Worm (Caenorhabditis elegans) whole organism, late embryonic: ENCODE data around the gene gcy-7.

ENCODE experiments used
- C08G9.2 ChIP-seq: sonication (generic microtip); optimal IDR thresholded peaks from 2 replicates; lab custom pipeline; 2016; ENCODE audit warnings: mild to moderate bottlenecking, missing genetic modification characterization, moderate library complexity, missing compliant biosample characterization
- ceh-14 ChIP-seq: sonication (generic microtip); optimal IDR thresholded peaks from 2 replicates; lab custom pipeline; 2016; ENCODE audit warnings: missing genotype, missing genetic modification characterization, missing compliant biosample characterization
- ceh-19 ChIP-seq: fragments of 200-800 bp; sonication (Bioruptor generic); optimal IDR thresholded peaks from 2 replicates; lab custom pipeline; 2018; ENCODE audit warnings: mild to moderate bottlenecking, missing genetic modification characterization, missing compliant biosample characterization
- ceh-9 ChIP-seq: sonication (generic microtip); optimal IDR thresholded peaks from 2 replicates; lab custom pipeline; 2016; ENCODE audit warnings: mild to moderate bottlenecking, missing genetic modification characterization, inconsistent platforms, missing compliant biosample characterization
- fax-1 ChIP-seq: sonication (generic microtip); optimal IDR thresholded peaks from 2 replicates; lab custom pipeline; 2016; ENCODE audit warnings: missing genotype, missing genetic modification characterization, missing compliant biosample characterization
- gmeb-2 ChIP-seq: sonication (generic microtip); optimal IDR thresholded peaks from 2 replicates; lab custom pipeline; 2016; ENCODE audit warnings: missing genetic modification characterization, inconsistent platforms, missing compliant biosample characterization
- nhr-11 ChIP-seq: fragments of 150-350 bp; optimal IDR thresholded peaks from 2 replicates; lab custom pipeline; 2014; ENCODE audit warnings: missing biosample characterization, missing genetic modification characterization
- pha-4 ChIP-seq: fragments of 150-350 bp; optimal IDR thresholded peaks from 2 replicates; lab custom pipeline; 2018; ENCODE audit warnings: missing biosample characterization, missing genetic modification reagents, missing genetic modification characterization
- sdc-2 ChIP-seq: sonication (generic microtip); optimal IDR thresholded peaks from 2 replicates; lab custom pipeline; 2016; ENCODE audit warnings: missing genotype, missing genetic modification characterization, missing compliant biosample characterization
- sox-4 ChIP-seq: sonication (generic microtip); optimal IDR thresholded peaks from 2 replicates; lab custom pipeline; 2017; ENCODE audit warnings: mild to moderate bottlenecking, missing genetic modification characterization, inconsistent platforms, missing compliant biosample characterization
- syd-9 ChIP-seq: sonication (generic microtip); optimal IDR thresholded peaks from 2 replicates; lab custom pipeline; 2016; ENCODE audit warnings: mild to moderate bottlenecking, missing genetic modification characterization, moderate library complexity, missing compliant biosample characterization
- unc-55 ChIP-seq: sonication (generic microtip); optimal IDR thresholded peaks from 2 replicates; lab custom pipeline; 2017; ENCODE audit warnings: missing biosample characterization, missing genetic modification reagents, missing genetic modification characterization

DNA sequence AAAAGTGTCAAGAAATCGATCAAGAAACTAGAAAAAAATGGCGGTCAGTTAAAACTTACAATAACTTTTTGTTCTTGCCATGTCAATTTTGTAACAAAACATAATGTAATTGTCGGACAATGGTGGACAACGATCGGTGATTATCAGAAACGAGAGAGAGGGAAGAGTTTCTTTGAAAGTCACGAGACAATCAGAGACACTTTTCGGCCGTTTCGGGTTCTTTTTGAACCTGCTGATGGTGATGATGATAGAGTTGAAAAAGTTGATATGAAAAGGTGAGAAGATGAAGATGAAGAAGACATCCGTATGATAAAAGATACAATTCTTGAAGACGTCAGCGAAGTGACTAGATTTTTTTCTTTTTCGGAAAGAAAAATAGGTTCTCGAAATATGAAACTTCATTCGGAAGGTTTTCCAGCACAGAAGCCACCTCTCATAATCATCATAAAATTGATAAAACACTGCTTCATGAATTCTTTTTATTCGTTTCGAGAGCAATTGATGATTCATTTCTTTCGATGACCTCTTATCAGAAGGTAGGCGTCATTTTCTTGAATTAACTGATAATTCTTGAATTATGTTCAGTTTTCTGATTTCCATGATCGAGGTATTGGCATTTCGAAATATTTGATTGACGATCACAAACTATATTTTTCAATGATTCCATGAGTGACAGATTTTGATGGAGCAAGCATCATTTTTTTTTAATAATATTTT lies 39.7 kb downstream of the gcy-7 start:
- TF ChIP-seq unc-55 (GFP tag; lab: Kevin White, UChicago): no peak
- TF ChIP-seq syd-9 (tag; lab: Kevin White, UChicago): no peak
- no peak for TF ChIP-seq ceh-19 (GFP tag; lab: Kevin White, UChicago)
- no peak for TF ChIP-seq nhr-11 (tag; lab: Kevin White, UChicago)
- no peak for TF ChIP-seq C08G9.2 (tag; lab: Kevin White, UChicago)
- TF ChIP-seq gmeb-2 (tag; lab: Kevin White, UChicago): no peak
- TF ChIP-seq pha-4 (tag; lab: Kevin White, UChicago): no peak
- TF ChIP-seq ceh-14 (tag; lab: Kevin White, UChicago): no peak
- no peak for TF ChIP-seq fax-1 (tag; lab: Kevin White, UChicago)
- TF ChIP-seq sox-4 (tag; lab: Kevin White, UChicago): no peak
- no peak for TF ChIP-seq sdc-2 (tag; lab: Kevin White, UChicago)
- no peak for TF ChIP-seq ceh-9
